Worm (Caenorhabditis elegans) whole organism, young adult: Measurements from ENCODE around the gene dnpp-1.

Experiments
- B0336.3 ChIP-seq: fragments of 200-800 bp; sonication (Bioruptor generic); IDR thresholded peaks from 2 replicates; pipeline ENCODE4 v1.3.6; 2022; ENCODE audit warnings: missing genetic modification characterization, missing compliant biosample characterization
- D2030.7 ChIP-seq: fragments of 200-800 bp; sonication (Bioruptor generic); IDR thresholded peaks from 2 replicates; pipeline ENCODE4 v1.3.6; 2022; ENCODE audit warnings: missing genetic modification reagents, missing genetic modification characterization, missing compliant biosample characterization
- F10E7.11 ChIP-seq: sonication (generic microtip); optimal IDR thresholded peaks from 2 replicates; lab custom pipeline; 2017; ENCODE audit warnings: mild to moderate bottlenecking, missing genetic modification characterization, moderate library complexity, missing compliant biosample characterization
- F23B12.7 ChIP-seq: sonication (generic microtip); optimal IDR thresholded peaks from 2 replicates; lab custom pipeline; 2017; ENCODE audit warnings: missing genetic modification characterization, mild to moderate bottlenecking, missing compliant biosample characterization, antibody characterized with exemption, moderate library complexity; ENCODE audit not compliant: insufficient read depth
- F37B4.10 ChIP-seq: fragments of 200-800 bp; sonication (Bioruptor generic); IDR thresholded peaks from 2 replicates; pipeline ENCODE4 v1.3.6; 2022; ENCODE audit warnings: missing genetic modification characterization, missing compliant biosample characterization
- F39B2.1 ChIP-seq: fragments of 200-800 bp; sonication (Bioruptor generic); IDR thresholded peaks from 2 replicates; pipeline ENCODE4 v1.3.6; 2022; ENCODE audit warnings: missing genetic modification reagents, missing genetic modification characterization, missing compliant biosample characterization
- F55B11.4 ChIP-seq: sonication (generic microtip); optimal IDR thresholded peaks from 2 replicates; lab custom pipeline; 2016; ENCODE audit warnings: missing compliant biosample characterization, missing genetic modification characterization, borderline replicate concordance; ENCODE audit not compliant: insufficient read depth
- F57A8.1 ChIP-seq: fragments of 200-800 bp; sonication (Bioruptor generic); optimal IDR thresholded peaks from 2 replicates; lab custom pipeline; 2018; ENCODE audit warnings: mild to moderate bottlenecking, missing genetic modification characterization, moderate library complexity, missing compliant biosample characterization
- Y56A3A.18 ChIP-seq: fragments of 200-800 bp; sonication (Bioruptor generic); IDR thresholded peaks from 2 replicates; pipeline ENCODE4 v1.3.6; 2022; ENCODE audit warnings: missing genetic modification reagents, missing genetic modification characterization, missing compliant biosample characterization
- ZK185.1 ChIP-seq: sonication (generic microtip); optimal IDR thresholded peaks from 2 replicates; lab custom pipeline; 2016; ENCODE audit warnings: mild to moderate bottlenecking, missing genetic modification characterization, missing compliant biosample characterization; ENCODE audit not compliant: poor library complexity, severe bottlenecking
- akir-1 ChIP-seq: fragments of 200-800 bp; sonication (Bioruptor generic); optimal IDR thresholded peaks from 2 replicates; lab custom pipeline; 2018; ENCODE audit warnings: mild to moderate bottlenecking, missing genetic modification characterization, moderate library complexity, missing compliant biosample characterization
- ama-1 ChIP-seq, 3 experiments: fragments of 150-350 bp in 1 of 3; sonication (generic microtip) in 2 of 3; optimal IDR thresholded peaks; 2 replicates each; lab custom pipeline; 2014 to 2018; ENCODE audit warnings: missing biosample characterization in 2 of 3, missing genetic modification characterization in 2 of 3, missing genetic modification reagents in 2 of 3
- aptf-3 ChIP-seq: fragments of 200-800 bp; sonication (Bioruptor generic); IDR thresholded peaks from 2 replicates; pipeline ENCODE4 v1.3.6; 2022; ENCODE audit warnings: missing genetic modification characterization, missing compliant biosample characterization
- athp-1 ChIP-seq: sonication (generic microtip); optimal IDR thresholded peaks from 2 replicates; lab custom pipeline; 2017; ENCODE audit warnings: mild to moderate bottlenecking, missing genetic modification characterization, missing compliant biosample characterization
- attf-3 ChIP-seq: fragments of 200-800 bp; sonication (Bioruptor generic); conservative IDR thresholded peaks from 2 replicates; pipeline ENCODE4 v1.3.6; 2022; ENCODE audit warnings: missing genetic modification reagents, missing genetic modification characterization, missing compliant biosample characterization
- attf-6 ChIP-seq: fragments of 200-800 bp; sonication (Bioruptor generic); IDR thresholded peaks from 2 replicates; pipeline ENCODE4 v1.3.6; 2022; ENCODE audit warnings: missing genetic modification reagents, missing genetic modification characterization, missing compliant biosample characterization
- cebp-1 ChIP-seq, 2 experiments: fragments of 200-800 bp in 1 of 2; sonication (Bioruptor generic) in 1 of 2; sonication (generic microtip) in 1 of 2; IDR thresholded peaks in 1 of 2; optimal IDR thresholded peaks in 1 of 2; 2 replicates each; pipeline versions ENCODE4 v1.3.6 to Lab custom; 2017 to 2022; ENCODE audit warnings: missing compliant biosample characterization in 2 of 2, missing genetic modification characterization in 2 of 2, mild to moderate bottlenecking in 1 of 2, missing genetic modification reagents in 1 of 2, moderate library complexity in 1 of 2
- ceh-100 ChIP-seq: fragments of 200-800 bp; sonication (Bioruptor generic); IDR thresholded peaks from 2 replicates; pipeline ENCODE4 v1.3.6; 2022; ENCODE audit warnings: missing genetic modification reagents, missing genetic modification characterization, missing compliant biosample characterization
- ceh-58 ChIP-seq: fragments of 200-800 bp; sonication (Bioruptor generic); IDR thresholded peaks from 2 replicates; pipeline ENCODE4 v1.3.6; 2022; ENCODE audit warnings: missing genetic modification characterization, missing compliant biosample characterization
- ceh-91 ChIP-seq: fragments of 200-800 bp; sonication (Bioruptor generic); IDR thresholded peaks from 2 replicates; pipeline ENCODE4 v1.3.6; 2022; ENCODE audit warnings: missing genetic modification reagents, missing genetic modification characterization, missing compliant biosample characterization
- die-1 ChIP-seq: sonication (generic microtip); optimal IDR thresholded peaks from 2 replicates; lab custom pipeline; 2016; ENCODE audit warnings: missing genotype, mild to moderate bottlenecking, missing genetic modification characterization, missing compliant biosample characterization
- ekl-4 ChIP-seq: fragments of 200-800 bp; sonication (Bioruptor generic); IDR thresholded peaks from 2 replicates; pipeline ENCODE4 v1.3.6; 2022; ENCODE audit warnings: missing genetic modification reagents, missing genetic modification characterization, missing compliant biosample characterization
- hlh-26 ChIP-seq: fragments of 200-800 bp; sonication (Bioruptor generic); conservative IDR thresholded peaks from 2 replicates; pipeline ENCODE4 v1.3.6; 2022; ENCODE audit warnings: missing genetic modification reagents, missing genetic modification characterization, missing compliant biosample characterization
- hmg-1.2 ChIP-seq: fragments of 200-800 bp; sonication (Bioruptor generic); IDR thresholded peaks from 2 replicates; pipeline ENCODE4 v1.3.6; 2022; ENCODE audit warnings: missing genetic modification reagents, missing genetic modification characterization, missing compliant biosample characterization
- hsf-1 ChIP-seq: fragments of 200-800 bp; sonication (Bioruptor generic); IDR thresholded peaks from 2 replicates; pipeline ENCODE4 v1.3.6; 2022; ENCODE audit warnings: missing genetic modification reagents, missing genetic modification characterization, missing compliant biosample characterization
- let-607 ChIP-seq, 2 experiments: fragments of 200-800 bp in 1 of 2; sonication (Bioruptor generic) in 1 of 2; sonication (generic microtip) in 1 of 2; optimal IDR thresholded peaks; 2 replicates each; lab custom pipeline; 2016 to 2018; ENCODE audit warnings: mild to moderate bottlenecking in 2 of 2, missing compliant biosample characterization in 2 of 2, missing genetic modification characterization in 2 of 2, moderate library complexity in 2 of 2, missing genotype in 1 of 2
- lin-54 ChIP-seq: fragments of 200-800 bp; sonication (Bioruptor generic); optimal IDR thresholded peaks from 2 replicates; lab custom pipeline; 2018; ENCODE audit warnings: mild to moderate bottlenecking, missing genetic modification characterization, missing compliant biosample characterization
- madf-10 ChIP-seq: sonication (generic microtip); optimal IDR thresholded peaks from 2 replicates; lab custom pipeline; 2016; ENCODE audit warnings: mild to moderate bottlenecking, missing genetic modification characterization, missing compliant biosample characterization
- madf-6 ChIP-seq: fragments of 200-800 bp; sonication (Bioruptor generic); IDR thresholded peaks from 2 replicates; pipeline ENCODE4 v1.3.6; 2022; ENCODE audit warnings: missing genetic modification reagents, missing genetic modification characterization, missing compliant biosample characterization
- mcd-1 ChIP-seq: fragments of 200-800 bp; sonication (Bioruptor generic); IDR thresholded peaks from 2 replicates; pipeline ENCODE4 v1.3.6; 2022; ENCODE audit warnings: missing genetic modification reagents, missing genetic modification characterization, missing compliant biosample characterization
- nfya-1 ChIP-seq: sonication (generic microtip); optimal IDR thresholded peaks from 2 replicates; lab custom pipeline; 2017; ENCODE audit warnings: antibody characterized with exemption, missing compliant biosample characterization, missing genetic modification characterization, borderline replicate concordance; ENCODE audit not compliant: insufficient read depth
- nfyb-1 ChIP-seq: fragments of 200-800 bp; sonication (Bioruptor generic); IDR thresholded peaks from 2 replicates; pipeline ENCODE4 v1.3.6; 2022; ENCODE audit warnings: missing genetic modification reagents, missing genetic modification characterization, missing compliant biosample characterization
- nhr-80 ChIP-seq: sonication (generic microtip); optimal IDR thresholded peaks from 2 replicates; lab custom pipeline; 2016; ENCODE audit warnings: missing genetic modification characterization, missing compliant biosample characterization
- pbrm-1 ChIP-seq: fragments of 200-800 bp; sonication (Bioruptor generic); IDR thresholded peaks from 2 replicates; pipeline ENCODE4 v1.3.6; 2022; ENCODE audit warnings: missing genetic modification reagents, missing genetic modification characterization, missing compliant biosample characterization
- rpc-1 ChIP-seq, 2 experiments: fragments of 150-350 bp in 1 of 2; sonication (generic microtip) in 1 of 2; optimal IDR thresholded peaks; 2 replicates each; lab custom pipeline; 2014 to 2018; ENCODE audit warnings: missing biosample characterization in 1 of 2, missing genetic modification characterization in 1 of 2, missing genetic modification reagents in 1 of 2, missing genotype in 1 of 2
- sea-2 ChIP-seq: fragments of 200-800 bp; sonication (Bioruptor generic); IDR thresholded peaks from 2 replicates; pipeline ENCODE4 v1.3.6; 2022; ENCODE audit warnings: missing genetic modification characterization, missing compliant biosample characterization
- tbp1 ChIP-seq: fragments of 200-800 bp; sonication (Bioruptor generic); optimal IDR thresholded peaks from 2 replicates; lab custom pipeline; 2018; ENCODE audit warnings: mild to moderate bottlenecking, missing genetic modification characterization, missing compliant biosample characterization
- unc-130 ChIP-seq: sonication (generic microtip); optimal IDR thresholded peaks from 2 replicates; lab custom pipeline; 2016; ENCODE audit warnings: missing genetic modification reagents, missing genetic modification characterization, missing compliant biosample characterization
- zim-3 ChIP-seq: sonication (generic microtip); optimal IDR thresholded peaks from 2 replicates; lab custom pipeline; 2017; ENCODE audit warnings: mild to moderate bottlenecking, missing genetic modification characterization, moderate library complexity, missing compliant biosample characterization
- ztf-25 ChIP-seq: fragments of 200-800 bp; sonication (Bioruptor generic); IDR thresholded peaks from 2 replicates; pipeline ENCODE4 v1.3.6; 2022; ENCODE audit warnings: missing genetic modification reagents, missing genetic modification characterization, missing compliant biosample characterization
- ztf-26 ChIP-seq: sonication (generic microtip); optimal IDR thresholded peaks from 2 replicates; lab custom pipeline; 2017; ENCODE audit warnings: missing genetic modification characterization, missing compliant biosample characterization
- ztf-28 ChIP-seq: fragments of 200-800 bp; sonication (Bioruptor generic); IDR thresholded peaks from 2 replicates; pipeline ENCODE4 v1.3.6; 2022; ENCODE audit warnings: missing genetic modification reagents, missing genetic modification characterization, missing compliant biosample characterization
- ztf-3 ChIP-seq: fragments of 200-800 bp; sonication (Bioruptor generic); optimal IDR thresholded peaks from 2 replicates; lab custom pipeline; 2018; ENCODE audit warnings: mild to moderate bottlenecking, missing genetic modification characterization, missing compliant biosample characterization

Gene dnpp-1

ce11 chrIII:5876867-5877641 lies 13.5 kb upstream of the dnpp-1 start:
- TF ChIP-seq ztf-26 (peak; percentile 2), akir-1 (GFP tag; lab: Kevin White, UChicago) (no peak), let-607 (tag; optimal IDR thresholded peaks at IDR 0.05; lab: Kevin White, UChicago) (peak in 1 of 2 experiments; percentile 27), rpc-1 (optimal IDR thresholded peaks at IDR 0.05; lab: Kevin White, UChicago) (no peak), rpc-1 (tag; optimal IDR thresholded peaks at IDR 0.05; lab: Kevin White, UChicago) (no peak), ama-1 (optimal IDR thresholded peaks at IDR 0.05; lab: Kevin White, UChicago) (peak; percentile 43), ama-1 (GFP tag; optimal IDR thresholded peaks at IDR 0.05; lab: Kevin White, UChicago) (no peak), F23B12.7 (tag; lab: Kevin White, UChicago) (no peak), F39B2.1 (GFP tag; lab: Robert Waterston, UW) (no peak), zim-3 (tag; lab: Kevin White, UChicago) (no peak), Y56A3A.18 (GFP tag; lab: Robert Waterston, UW) (no peak), attf-3 (GFP tag; lab: Robert Waterston, UW) (no peak), nhr-80 (tag; lab: Kevin White, UChicago) (peak; percentile 29), lin-54 (peak; percentile 4), hsf-1 (GFP tag; lab: Robert Waterston, UW) (0 out of 2 replicates have a peak, but pooled peaks have one; percentile 20), hmg-1.2 (GFP tag; lab: Robert Waterston, UW) (0 out of 2 replicates have a peak, but pooled peaks have one; percentile 7), attf-6 (GFP tag; lab: Robert Waterston, UW) (no peak), madf-10 (tag; lab: Kevin White, UChicago) (no peak), ztf-3 (no peak), cebp-1 (GFP tag; IDR thresholded peaks at IDR 0.05; lab: Robert Waterston, UW) (no peak), cebp-1 (tag; optimal IDR thresholded peaks at IDR 0.05; lab: Kevin White, UChicago) (peak; percentile 8)

ce11 chrIII:5876140-5876675 lies 12.6 kb upstream of the dnpp-1 start, which contains the start of gene aldo-2:
Gene aldo-2 (minus strand): TSS chrIII:5876625.
- TF ChIP-seq F37B4.10 (GFP tag; lab: Robert Waterston, UW) (no peak), madf-6 (GFP tag; lab: Robert Waterston, UW) (peak; percentile 99), athp-1 (peak; percentile 36), ztf-28 (GFP tag; lab: Robert Waterston, UW) (peak; percentile 50; the same call in 1 of the 2 replicates), zim-3 (tag; lab: Kevin White, UChicago) (peak; percentile 39), nfyb-1 (GFP tag; lab: Robert Waterston, UW) (0 out of 2 replicates have a peak, but pooled peaks have one; percentile 64), tbp1 (peak; percentile 55), hlh-26 (no peak), F57A8.1 (GFP tag; lab: Kevin White, UChicago) (no peak), F55B11.4 (tag; lab: Kevin White, UChicago) (no peak), ztf-25 (GFP tag; lab: Robert Waterston, UW) (0 out of 2 replicates have a peak, but pooled peaks have one; percentile 54), sea-2 (GFP tag; lab: Robert Waterston, UW) (no peak), ZK185.1 (tag; lab: Kevin White, UChicago) (peak; percentile 40), mcd-1 (peak; percentile 69), ceh-91 (peak; percentile 94), F10E7.11 (no peak), ceh-58 (GFP tag; lab: Robert Waterston, UW) (no peak), akir-1 (GFP tag; lab: Kevin White, UChicago) (no peak), B0336.3 (0 out of 2 replicates have a peak, but pooled peaks have one; percentile 58), nhr-80 (tag; lab: Kevin White, UChicago) (peak; percentile 36), nfya-1 (tag; lab: Kevin White, UChicago) (no peak), ceh-100 (0 out of 2 replicates have a peak, but pooled peaks have one; percentile 23), pbrm-1 (GFP tag; lab: Robert Waterston, UW) (peak; percentile 56; the same call in 1 of the 2 replicates), die-1 (tag; lab: Kevin White, UChicago) (no peak), unc-130 (GFP tag; lab: Kevin White, UChicago) (peak; percentile 67), ekl-4 (GFP tag; lab: Robert Waterston, UW) (peak; percentile 87), aptf-3 (GFP tag; lab: Robert Waterston, UW) (0 out of 2 replicates have a peak, but pooled peaks have one; percentile 72), D2030.7 (GFP tag; lab: Robert Waterston, UW) (peak; percentile 93)
